Worm (Caenorhabditis elegans) whole organism, L4/young adult: Measurements from ENCODE around the gene B0228.6.

ENCODE experiments used
- W03F9.2 ChIP-seq: fragments of 150-350 bp; optimal IDR thresholded peaks from 2 replicates; lab custom pipeline; 2014; ENCODE audit warnings: missing biosample characterization, missing genetic modification characterization
- dao-5 ChIP-seq: sonication (generic microtip); optimal IDR thresholded peaks from 2 replicates; lab custom pipeline; 2016; ENCODE audit warnings: missing genotype, missing genetic modification characterization, moderate library complexity, missing compliant biosample characterization
- him-1 ChIP-seq: sonication (generic microtip); optimal IDR thresholded peaks from 2 replicates; lab custom pipeline; 2016; ENCODE audit warnings: missing genotype, missing genetic modification reagents, missing genetic modification characterization, missing compliant biosample characterization

- TF ChIP-seq W03F9.2 (tag; lab: Kevin White, UChicago) (no peak), him-1 (no peak), dao-5 (no peak)
These were observed 10.5 kb upstream of the B0228.6 start, which contains the start of gene srh-39 for ce11 chrII:7765456-7765855.
